Fruit fly (Drosophila melanogaster): ENCODE results near the gene Upf2.
A peak's percentile ranks its signal among the peaks of the same experiment; 100 is the strongest.

Upf2 gene

dm6 chrX:8046520-8046919 lies 28.7 kb downstream of the Upf2 start:
- TF ChIP-seq Blimp-1 (GFP tag; optimal IDR thresholded peaks at IDR 0.05): no peak
- TF ChIP-seq esn (GFP tag; optimal IDR thresholded peaks at IDR 0.05): no peak
- TF ChIP-seq CG9139 (GFP tag; optimal IDR thresholded peaks at IDR 0.05): no peak
- TF ChIP-seq svp (GFP tag): no peak
- no peak for TF ChIP-seq CG11902 (GFP tag; optimal IDR thresholded peaks at IDR 0.05)
- no peak for TF ChIP-seq CG1621 (tag; optimal IDR thresholded peaks at IDR 0.05)
- no peak for TF ChIP-seq CG6163 (GFP tag; IDR thresholded peaks at IDR 0.05)
- TF ChIP-seq Lpt (GFP tag; optimal IDR thresholded peaks at IDR 0.05): no peak
- no peak for TF ChIP-seq fkh (GFP tag; optimal IDR thresholded peaks at IDR 0.05)
- no peak for TF ChIP-seq vri (GFP tag; optimal IDR thresholded peaks at IDR 0.05)
- no peak for TF ChIP-seq CG4318 (GFP tag; optimal IDR thresholded peaks at IDR 0.05)

dm6 chrX:8038934-8039333 lies 36.3 kb downstream of the Upf2 start:
- no peak for TF ChIP-seq CG10669 (GFP tag; optimal IDR thresholded peaks at IDR 0.05)

- no peak for TF ChIP-seq Eip93F (GFP tag; optimal IDR thresholded peaks at IDR 0.05)
- peak; percentile 76 for TF ChIP-seq svp (GFP tag)
Observed at dm6 chrX:8037334-8037733, 37.9 kb downstream of the Upf2 start, which contains the start of gene CG2233. Gene CG2233 (minus strand): TSS chrX:8037517.

- TF ChIP-seq spab (GFP tag; optimal IDR thresholded peaks at IDR 0.05) (no peak), CG8119 (GFP tag; IDR thresholded peaks at IDR 0.05) (no peak), CG8319 (GFP tag; optimal IDR thresholded peaks at IDR 0.05) (no peak), lz (GFP tag; optimal IDR thresholded peaks at IDR 0.05) (no peak), acj6 (GFP tag; optimal IDR thresholded peaks at IDR 0.05) (no peak), CG32006 (GFP tag; optimal IDR thresholded peaks at IDR 0.05) (no peak), eg (GFP tag; IDR thresholded peaks at IDR 0.05) (no peak), CG9139 (GFP tag; optimal IDR thresholded peaks at IDR 0.05) (no peak), CG10669 (GFP tag; optimal IDR thresholded peaks at IDR 0.05) (no peak), CG34406 (GFP tag; optimal IDR thresholded peaks at IDR 0.05) (no peak), CG6276 (GFP tag; optimal IDR thresholded peaks at IDR 0.05) (no peak), Smox (GFP tag; optimal IDR thresholded peaks at IDR 0.05) (no peak), Blimp-1 (GFP tag; optimal IDR thresholded peaks at IDR 0.05) (no peak), pdm3 (GFP tag; optimal IDR thresholded peaks at IDR 0.05) (no peak)
Observed at dm6 chrX:8021245-8021644, 54.0 kb downstream of the Upf2 start, which contains the start of gene CG15333. Gene CG15333 (minus strand): TSS chrX:8021345.
